Worm (Caenorhabditis elegans): Measurements from ENCODE around the gene F13B12.4.

Gene F13B12.4

DNA sequence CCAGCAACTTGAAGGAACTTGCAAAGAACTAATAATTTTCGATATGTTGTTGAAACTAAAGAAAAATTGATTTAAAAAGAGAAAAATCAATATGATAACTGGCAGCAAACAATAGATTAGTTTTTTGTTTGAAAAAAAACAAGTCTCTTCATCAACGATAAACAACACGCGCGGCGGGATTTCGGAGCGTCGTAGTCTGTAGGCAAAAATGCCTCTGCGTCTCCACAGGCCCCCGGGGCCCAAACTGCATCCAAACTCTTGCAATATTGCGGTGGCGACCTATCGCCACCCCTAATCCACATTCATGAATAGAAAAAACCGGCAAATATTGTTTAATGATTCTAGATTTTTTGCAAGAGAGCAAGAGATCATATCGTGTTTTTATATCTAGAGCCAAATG is 24.6 kb downstream of the F13B12.4 start (continued):
- TF ChIP-seq ZK337.2 (GFP tag; IDR thresholded peaks at IDR 0.05) (no peak), zag-1 (tag; optimal IDR thresholded peaks at IDR 0.05) (no peak), saeg-2 (GFP tag; IDR thresholded peaks at IDR 0.05) (no peak), mep-1 (tag; optimal IDR thresholded peaks at IDR 0.05) (peak; percentile 29), php-3 (GFP tag; IDR thresholded peaks at IDR 0.05) (no peak), F44E2.7 (GFP tag; IDR thresholded peaks at IDR 0.05) (no peak), mdl-1 (tag; optimal IDR thresholded peaks at IDR 0.05) (peak in 1 of 2 experiments; percentile 1), fkh-10 (GFP tag; optimal IDR thresholded peaks at IDR 0.05) (no peak), dmd-8 (GFP tag; IDR thresholded peaks at IDR 0.05) (no peak), ceh-32 (tag; optimal IDR thresholded peaks at IDR 0.05; ENCODE audit: poor library complexity) (no peak), daf-16 (GFP tag; optimal IDR thresholded peaks at IDR 0.05) (no peak), daf-16 (tag; optimal IDR thresholded peaks at IDR 0.05) (peak; percentile 45), unc-39 (tag; optimal IDR thresholded peaks at IDR 0.05) (no peak), attf-4 (tag; optimal IDR thresholded peaks at IDR 0.05) (no peak), rbr-2 (tag; optimal IDR thresholded peaks at IDR 0.05) (no peak), nhr-42 (GFP tag; IDR thresholded peaks at IDR 0.05) (no peak), madf-5 (GFP tag; IDR thresholded peaks at IDR 0.05) (no peak), nhr-111 (GFP tag; optimal IDR thresholded peaks at IDR 0.05) (no peak), unc-62 (GFP tag; optimal IDR thresholded peaks at IDR 0.05 in 1 of 2) (no peak), unc-62 (tag; optimal IDR thresholded peaks at IDR 0.05) (no peak), hlh-11 (tag; optimal IDR thresholded peaks at IDR 0.05) (no peak), dmd-9 (GFP tag; IDR thresholded peaks at IDR 0.05) (no peak), F10B5.3 (tag; optimal IDR thresholded peaks at IDR 0.05) (no peak), vab-7 (GFP tag; IDR thresholded peaks at IDR 0.05) (no peak), nhr-10 (tag; optimal IDR thresholded peaks at IDR 0.05) (no peak), F37D6.2 (tag; optimal IDR thresholded peaks at IDR 0.05) (no peak), daf-8 (GFP tag; IDR thresholded peaks at IDR 0.05) (no peak), R02D3.7 (tag; optimal IDR thresholded peaks at IDR 0.05) (no peak), ztf-11 (tag; optimal IDR thresholded peaks at IDR 0.05) (no peak), zfp-3 (GFP tag; conservative IDR thresholded peaks at IDR 0.05) (no peak), hlh-30 (tag; optimal IDR thresholded peaks at IDR 0.05; ENCODE audit: insufficient read depth) (peak; percentile 24), tag-97 (GFP tag; IDR thresholded peaks at IDR 0.05) (no peak), egl-43 (GFP tag; IDR thresholded peaks at IDR 0.05) (no peak)

DNA sequence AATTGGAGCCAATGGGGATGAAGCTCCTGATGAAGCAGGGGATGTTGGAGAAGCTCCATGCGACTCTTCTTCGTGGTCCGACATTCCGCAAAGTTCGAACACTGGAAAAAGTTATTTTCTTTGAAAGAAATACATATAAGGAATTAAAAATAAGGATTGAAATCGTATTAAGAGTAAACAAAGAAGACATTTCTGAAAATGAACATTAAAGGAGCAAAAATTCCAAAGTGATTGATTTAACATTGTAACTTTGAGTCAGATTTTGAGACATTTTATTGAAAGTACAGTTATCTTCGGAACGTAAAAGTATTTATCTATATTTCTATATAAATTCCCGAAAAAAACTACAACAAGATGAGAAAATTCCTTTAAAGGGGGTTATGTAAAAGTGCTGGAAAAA is 25.2 kb downstream of the F13B12.4 start, which contains the start of gene F13B12.1:
TSS of gene F13B12.1 (minus strand) at position 101 of the 400 bp plus-strand sequence.
- TF ChIP-seq unc-62 (GFP tag; optimal IDR thresholded peaks at IDR 0.05 in 1 of 2), result peak in 1 of 2 experiments; percentile 70
- TF ChIP-seq unc-62 (tag; optimal IDR thresholded peaks at IDR 0.05), result no peak
- no peak for TF ChIP-seq dmd-6 (GFP tag; IDR thresholded peaks at IDR 0.05)
- TF ChIP-seq Y48G9A.11 (GFP tag; IDR thresholded peaks at IDR 0.05), result peak; percentile 17; the same call in 1 of the 2 replicates

DNA sequence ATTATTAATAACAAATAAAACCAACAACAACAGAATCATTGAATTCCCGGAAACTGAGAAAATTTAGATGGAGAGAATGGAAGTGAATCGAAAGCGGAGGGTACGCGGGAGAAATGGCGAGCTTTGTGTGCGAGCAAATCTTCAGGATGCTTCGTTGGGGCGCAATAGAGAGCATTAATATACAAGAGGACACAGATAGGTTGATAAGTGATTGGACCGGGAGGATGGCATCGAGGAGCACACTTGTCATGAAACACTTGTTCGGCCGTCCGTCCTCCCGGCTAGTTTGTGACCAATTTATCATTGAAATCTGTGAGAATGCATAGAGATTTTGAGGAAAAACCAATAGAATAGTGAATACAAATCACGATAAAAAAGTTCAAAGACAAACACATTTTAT is 27.5 kb downstream of the F13B12.4 start:
- TF ChIP-seq aha-1 (tag) (no peak), ztf-7 (tag; optimal IDR thresholded peaks at IDR 0.05) (no peak), mep-1 (tag; optimal IDR thresholded peaks at IDR 0.05) (no peak), daf-16 (GFP tag; optimal IDR thresholded peaks at IDR 0.05) (no peak), daf-16 (tag; optimal IDR thresholded peaks at IDR 0.05) (no peak), dmd-8 (GFP tag; IDR thresholded peaks at IDR 0.05) (no peak), nhr-25 (tag; optimal IDR thresholded peaks at IDR 0.05; ENCODE audit: borderline replicate concordance, insufficient read depth) (no peak), ceh-62 (tag; optimal IDR thresholded peaks at IDR 0.05) (no peak), F10B5.3 (tag; optimal IDR thresholded peaks at IDR 0.05) (no peak), lin-13 (GFP tag; optimal IDR thresholded peaks at IDR 0.05) (no peak), zip-11 (GFP tag; IDR thresholded peaks at IDR 0.05) (no peak), unc-62 (GFP tag; optimal IDR thresholded peaks at IDR 0.05 in 1 of 2) (no peak), unc-62 (tag; optimal IDR thresholded peaks at IDR 0.05) (no peak), mdt-29 (GFP tag; IDR thresholded peaks at IDR 0.05) (no peak), lir-3 (tag; optimal IDR thresholded peaks at IDR 0.05) (no peak), fkh-10 (GFP tag; optimal IDR thresholded peaks at IDR 0.05) (no peak), Y5F2A.4 (GFP tag; optimal IDR thresholded peaks at IDR 0.05) (no peak), tra-1 (GFP tag; IDR thresholded peaks at IDR 0.05) (no peak), ama-1 (optimal IDR thresholded peaks at IDR 0.05) (no peak), zfp-3 (GFP tag; conservative IDR thresholded peaks at IDR 0.05) (no peak), ces-1 (GFP tag; optimal IDR thresholded peaks at IDR 0.05) (no peak)

Measured in whole organism, L4 larva.